Worm (Caenorhabditis elegans) whole organism, L3 larva: ENCODE measurements around the gene dct-12.

ENCODE experiments used
- ZK546.5 ChIP-seq: sonication (generic microtip); optimal IDR thresholded peaks from 2 replicates; lab custom pipeline; 2017; ENCODE audit warnings: missing biosample characterization, missing genetic modification characterization
- aly-2 ChIP-seq: fragments of 150-350 bp; optimal IDR thresholded peaks from 2 replicates; lab custom pipeline; 2014; ENCODE audit warnings: missing biosample characterization, missing genetic modification characterization
- ceh-16 ChIP-seq: sonication (generic microtip); optimal IDR thresholded peaks from 2 replicates; lab custom pipeline; 2017; ENCODE audit warnings: missing biosample characterization, missing genetic modification characterization
- ceh-28 ChIP-seq: fragments of 150-350 bp; optimal IDR thresholded peaks from 2 replicates; lab custom pipeline; 2014; ENCODE audit warnings: missing biosample characterization, missing genetic modification reagents, missing genetic modification characterization
- ceh-9 ChIP-seq: sonication (generic microtip); optimal IDR thresholded peaks from 2 replicates; lab custom pipeline; 2018; ENCODE audit warnings: missing biosample characterization, missing genetic modification characterization
- elt-2 ChIP-seq: sonication (generic microtip); optimal IDR thresholded peaks from 2 replicates; lab custom pipeline; 2016; ENCODE audit warnings: missing genetic modification reagents, mild to moderate bottlenecking, missing genetic modification characterization, missing compliant biosample characterization
- elt-3 ChIP-seq, 3 experiments: fragments of 150-350 bp in 1 of 3; sonication (generic microtip) in 2 of 3; optimal IDR thresholded peaks; 2 replicates in 2 of 3; 4 replicates in 1 of 3; lab custom pipeline; 2014 to 2017; ENCODE audit warnings: missing biosample characterization in 3 of 3, missing genetic modification characterization in 3 of 3
- eor-1 ChIP-seq, 2 experiments: fragments of 150-350 bp; optimal IDR thresholded peaks; 2 replicates each; lab custom pipeline; 2014 to 2018; ENCODE audit warnings: missing biosample characterization in 2 of 2, missing genetic modification characterization in 2 of 2
- fos-1 ChIP-seq: fragments of 150-350 bp; optimal IDR thresholded peaks from 2 replicates; lab custom pipeline; 2014; ENCODE audit warnings: missing biosample characterization, missing genetic modification characterization
- hmg-11 ChIP-seq: sonication (generic microtip); optimal IDR thresholded peaks from 2 replicates; lab custom pipeline; 2016; ENCODE audit warnings: missing genetic modification characterization, missing compliant biosample characterization
- jun-1 ChIP-seq: fragments of 150-350 bp; optimal IDR thresholded peaks from 2 replicates; lab custom pipeline; 2014; ENCODE audit warnings: missing biosample characterization, missing genetic modification reagents, missing genetic modification characterization
- lin-15B ChIP-seq: fragments of 150-350 bp; optimal IDR thresholded peaks from 2 replicates; lab custom pipeline; 2014; ENCODE audit warnings: missing biosample characterization, missing genetic modification characterization
- lin-39 ChIP-seq: fragments of 150-350 bp; optimal IDR thresholded peaks from 2 replicates; lab custom pipeline; 2018; ENCODE audit warnings: missing biosample characterization, missing genetic modification reagents, missing genetic modification characterization
- mdl-1 ChIP-seq: fragments of 150-350 bp; optimal IDR thresholded peaks from 2 replicates; lab custom pipeline; 2014; ENCODE audit warnings: missing biosample characterization, missing genetic modification characterization
- mml-1 ChIP-seq: fragments of 150-350 bp; sonication (generic microtip); optimal IDR thresholded peaks from 3 replicates; lab custom pipeline; 2014; ENCODE audit warnings: missing biosample characterization, missing genetic modification characterization
- nfya-1 ChIP-seq: sonication (generic microtip); optimal IDR thresholded peaks from 2 replicates; lab custom pipeline; 2017; ENCODE audit warnings: missing genetic modification characterization, mild to moderate bottlenecking, missing compliant biosample characterization, antibody characterized with exemption, moderate library complexity; ENCODE audit not compliant: insufficient read depth
- nhr-28 ChIP-seq: fragments of 150-350 bp; optimal IDR thresholded peaks from 2 replicates; lab custom pipeline; 2014; ENCODE audit warnings: missing biosample characterization, missing genetic modification characterization
- nhr-43 ChIP-seq: sonication (generic microtip); optimal IDR thresholded peaks from 2 replicates; lab custom pipeline; 2016; ENCODE audit warnings: mild to moderate bottlenecking, missing genetic modification characterization, missing compliant biosample characterization; ENCODE audit not compliant: poor library complexity, severe bottlenecking
- nhr-67 ChIP-seq: fragments of 150-350 bp; optimal IDR thresholded peaks from 2 replicates; lab custom pipeline; 2014; ENCODE audit warnings: missing biosample characterization, missing genetic modification characterization
- nhr-76 ChIP-seq: fragments of 150-350 bp; sonication (generic microtip); optimal IDR thresholded peaks from 5 replicates; lab custom pipeline; 2014; ENCODE audit warnings: missing biosample characterization, missing genetic modification characterization
- pha-4 ChIP-seq: fragments of 150-350 bp; optimal IDR thresholded peaks from 2 replicates; lab custom pipeline; 2014; ENCODE audit warnings: missing biosample characterization, missing genetic modification reagents, missing genetic modification characterization
- pqm-1 ChIP-seq: fragments of 150-350 bp; optimal IDR thresholded peaks from 2 replicates; lab custom pipeline; 2017; ENCODE audit warnings: missing biosample characterization, missing genetic modification characterization, inconsistent platforms
- sea-2 ChIP-seq: fragments of 150-350 bp; sonication (generic microtip); optimal IDR thresholded peaks from 4 replicates; lab custom pipeline; 2014; ENCODE audit warnings: missing biosample characterization, missing genetic modification reagents, missing genetic modification characterization
- snpc-4 ChIP-seq: fragments of 150-350 bp; optimal IDR thresholded peaks from 2 replicates; lab custom pipeline; 2014; ENCODE audit warnings: missing biosample characterization, missing genetic modification characterization
- unc-39 ChIP-seq: sonication (generic microtip); optimal IDR thresholded peaks from 4 replicates; lab custom pipeline; 2017; ENCODE audit warnings: missing biosample characterization, missing genetic modification characterization
- zag-1 ChIP-seq: fragments of 150-350 bp; optimal IDR thresholded peaks from 2 replicates; lab custom pipeline; 2014; ENCODE audit warnings: missing biosample characterization, missing genetic modification characterization
- ztf-4 ChIP-seq: fragments of 150-350 bp; optimal IDR thresholded peaks from 2 replicates; lab custom pipeline; 2014; ENCODE audit warnings: missing biosample characterization, missing genetic modification characterization

Gene dct-12

ce11 chrII:12432356-12432755 lies at the start of gene dct-12:
Gene dct-12, minus strand, starts transcription at chrII:12432456.
- TF ChIP-seq ztf-4 (tag; lab: Kevin White, UChicago), result no peak
- TF ChIP-seq ceh-28, result no peak
- no peak for TF ChIP-seq sea-2 (GFP tag; lab: Kevin White, UChicago)
- TF ChIP-seq elt-3 (tag; optimal IDR thresholded peaks at IDR 0.05; lab: Kevin White, UChicago), result no peak
- no peak for TF ChIP-seq nhr-43 (tag; lab: Kevin White, UChicago)
- no peak for TF ChIP-seq ZK546.5
- no peak for TF ChIP-seq eor-1 (tag; optimal IDR thresholded peaks at IDR 0.05; lab: Kevin White, UChicago)
- TF ChIP-seq, all 47 proteins: peak for 0

ce11 chrII:12481645-12482044 lies 49.4 kb upstream of the dct-12 start:
- TF ChIP-seq mml-1 (no peak), jun-1 (tag; lab: Kevin White, UChicago) (no peak), eor-1 (tag; optimal IDR thresholded peaks at IDR 0.05; lab: Kevin White, UChicago) (no peak), nhr-76 (no peak), pha-4 (tag; lab: Kevin White, UChicago) (no peak), pqm-1 (tag; lab: Kevin White, UChicago) (no peak), ceh-9 (tag; lab: Kevin White, UChicago) (no peak), nhr-67 (tag; lab: Kevin White, UChicago) (no peak), unc-39 (tag; lab: Kevin White, UChicago) (no peak), aly-2 (tag; lab: Kevin White, UChicago) (no peak)
- TF ChIP-seq, all 47 proteins: peak for 0

- TF ChIP-seq hmg-11, result no peak
- no peak for TF ChIP-seq lin-39 (tag; lab: Kevin White, UChicago)
- TF ChIP-seq nhr-43 (tag; lab: Kevin White, UChicago), result no peak
- TF ChIP-seq ztf-4 (tag; lab: Kevin White, UChicago), result no peak
- TF ChIP-seq ceh-16, result no peak
- TF ChIP-seq nhr-28, result no peak
- no peak for TF ChIP-seq eor-1 (tag; optimal IDR thresholded peaks at IDR 0.05; lab: Kevin White, UChicago)
- TF ChIP-seq zag-1 (tag; lab: Kevin White, UChicago), result no peak
- TF ChIP-seq mml-1, result no peak
Observed at ce11 chrII:12480811-12481210, 48.6 kb upstream of the dct-12 start, which contains the start of gene arrd-9. Gene arrd-9, minus strand, starts transcription at chrII:12480911.

- TF ChIP-seq lin-15B (tag; lab: Kevin White, UChicago) (no peak), fos-1 (no peak)
- TF ChIP-seq, all 47 proteins: peak for 0
Observed at ce11 chrII:12473406-12473805, 41.1 kb upstream of the dct-12 start, which contains the start of gene srg-17. Gene srg-17, plus strand, starts transcription at chrII:12473706.

- TF ChIP-seq ceh-16, result no peak
Observed at ce11 chrII:12471138-12471855, 39.0 kb upstream of the dct-12 start, which contains the start of the genes F15A4.5 and phat-8. Gene F15A4.5, minus strand, starts transcription at chrII:12471238. Gene phat-8, plus strand, starts transcription at chrII:12471805.

ce11 chrII:12467047-12467446 lies 34.8 kb upstream of the dct-12 start, which contains the start of gene srg-16:
Gene srg-16, plus strand, starts transcription at chrII:12467133.
- TF ChIP-seq sea-2 (GFP tag; lab: Kevin White, UChicago), result no peak
- TF ChIP-seq fos-1, result no peak
- TF ChIP-seq, all 47 proteins: peak for 0

ce11 chrII:12465557-12465956 lies 33.3 kb upstream of the dct-12 start, which contains the start of gene sre-37:
Gene sre-37, plus strand, starts transcription at chrII:12465857.
- TF ChIP-seq sea-2 (GFP tag; lab: Kevin White, UChicago), result no peak
- TF ChIP-seq mdl-1 (tag; lab: Kevin White, UChicago), result no peak
- TF ChIP-seq ceh-16, result no peak
- TF ChIP-seq elt-2, result no peak
- TF ChIP-seq snpc-4, result no peak
- no peak for TF ChIP-seq nfya-1 (tag; lab: Kevin White, UChicago)
- no peak for TF ChIP-seq ztf-4 (tag; lab: Kevin White, UChicago)
